Worm (Caenorhabditis elegans) whole organism, L3 larva: ENCODE measurements around the gene F54E7.9.

Experiments
- nhr-11 ChIP-seq: fragments of 150-350 bp; optimal IDR thresholded peaks from 2 replicates; lab custom pipeline; 2014; ENCODE audit warnings: missing biosample characterization, missing genetic modification characterization
- nhr-12 ChIP-seq: fragments of 150-350 bp; optimal IDR thresholded peaks from 2 replicates; lab custom pipeline; 2014; ENCODE audit warnings: missing biosample characterization, missing genetic modification characterization

DNA sequence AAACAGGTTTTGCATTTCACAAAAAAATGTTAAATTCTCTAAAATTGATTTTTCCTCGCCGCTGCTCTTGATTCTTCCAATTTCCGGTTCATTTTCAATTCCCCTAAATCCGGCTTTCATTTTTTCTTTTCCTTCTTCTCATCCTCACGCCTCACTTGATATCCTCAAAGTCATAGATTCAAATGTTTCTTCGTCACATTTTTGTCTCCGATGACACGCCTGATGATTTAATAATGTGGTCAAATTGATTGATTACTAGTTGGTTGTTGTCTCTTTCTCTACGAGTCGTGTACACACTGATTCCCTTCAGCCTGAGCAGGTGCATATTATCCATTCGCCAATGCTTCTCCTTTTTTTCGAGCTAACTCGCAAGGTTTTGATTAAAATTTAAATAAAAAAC is 43.8 kb upstream of the F54E7.9 start:
- no peak for TF ChIP-seq nhr-12
- no peak for TF ChIP-seq nhr-11
